Worm (Caenorhabditis elegans): ENCODE data around the gene fbxa-137.
"Not testable (repeated sequence)": the region's sequence is repeated elsewhere in the genome, so short reads cannot be mapped to it uniquely, and the experiment has no call there.

Gene fbxa-137

DNA sequence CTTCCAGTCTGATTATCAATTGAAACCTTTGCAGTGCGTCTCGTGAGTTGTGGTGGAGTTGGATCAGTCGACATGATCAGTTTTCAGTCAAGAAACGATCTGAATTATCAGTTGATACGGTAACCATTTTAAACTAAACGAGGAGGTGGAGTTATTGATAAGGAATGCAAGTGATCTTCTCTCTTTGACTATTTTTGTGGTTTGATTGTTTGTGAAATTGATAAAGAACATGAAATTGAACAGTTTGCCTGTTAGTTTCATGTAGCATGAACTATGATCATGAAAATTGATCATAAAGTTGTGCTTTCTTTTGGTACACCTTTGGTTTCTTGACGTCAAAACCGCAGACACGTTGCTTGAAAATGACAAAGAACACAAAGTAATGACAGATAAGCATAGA, 43.9 kb downstream of the fbxa-137 start, which contains the start of gene pud-1.2:
Gene pud-1.2, minus strand, starts transcription at position 101 of the 400 bp plus-strand sequence.
- TF ChIP-seq Y22D7AL.16 (tag; optimal IDR thresholded peaks at IDR 0.05); ref-2 (tag; optimal IDR thresholded peaks at IDR 0.05); ceh-19 (GFP tag; optimal IDR thresholded peaks at IDR 0.05): not testable (repeated sequence)

DNA sequence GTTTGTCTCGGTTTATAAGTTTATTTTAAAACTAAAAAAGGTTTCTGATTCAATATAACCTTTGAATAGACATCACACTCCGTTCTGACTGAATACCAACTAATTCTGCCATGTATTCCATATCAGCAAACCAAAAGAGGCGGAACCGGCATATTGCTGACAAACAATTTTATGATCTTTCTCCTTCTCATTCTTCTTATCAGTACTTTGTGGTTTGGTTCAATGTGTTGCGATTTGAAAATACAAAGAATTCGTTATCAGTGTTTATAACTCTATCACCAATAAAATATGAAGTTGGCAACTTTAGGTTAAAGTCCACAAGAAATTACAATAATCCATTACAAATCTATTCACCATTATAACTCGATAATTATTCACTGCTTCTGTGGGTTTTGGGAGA, 45.6 kb downstream of the fbxa-137 start:
- TF ChIP-seq elt-2 (tag; optimal IDR thresholded peaks at IDR 0.05): peak; percentile 93
- no peak for TF ChIP-seq ceh-24 (tag; optimal IDR thresholded peaks at IDR 0.05)

DNA sequence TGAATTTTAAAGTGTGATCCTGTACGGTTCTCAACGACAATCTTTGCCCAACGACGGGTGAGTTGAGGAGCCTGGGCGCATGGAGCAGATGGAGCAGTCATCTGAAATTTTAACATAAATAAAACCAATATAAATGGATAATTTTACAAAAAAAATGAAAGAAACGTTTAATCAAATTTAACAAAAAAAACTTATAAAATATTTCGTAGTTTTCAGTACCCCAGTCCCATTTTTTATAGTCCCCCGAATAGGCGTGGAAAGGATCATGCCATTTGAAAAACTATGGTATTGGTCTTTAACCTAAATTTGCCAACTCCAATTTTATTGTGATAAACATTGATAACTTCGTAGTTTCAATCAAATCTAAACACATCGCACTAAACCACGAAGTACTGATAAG, 46.4 kb downstream of the fbxa-137 start, which contains the start of gene pud-3:
Gene pud-3, minus strand, starts transcription at position 101 of the 400 bp plus-strand sequence.
- TF ChIP-seq ceh-9 (tag; optimal IDR thresholded peaks at IDR 0.05) (no peak), fkh-10 (GFP tag; optimal IDR thresholded peaks at IDR 0.05) (no peak), fax-1 (tag; optimal IDR thresholded peaks at IDR 0.05) (no peak), tbx-7 (tag; optimal IDR thresholded peaks at IDR 0.05) (no peak), pqm-1 (tag; optimal IDR thresholded peaks at IDR 0.05) (no peak), dmd-4 (tag; optimal IDR thresholded peaks at IDR 0.05; ENCODE audit: borderline replicate concordance) (no peak), zip-5 (tag; optimal IDR thresholded peaks at IDR 0.05) (no peak), che-1 (tag; optimal IDR thresholded peaks at IDR 0.05) (no peak), mec-3 (tag; optimal IDR thresholded peaks at IDR 0.05; ENCODE audit: borderline replicate concordance) (no peak), tbx-2 (tag; optimal IDR thresholded peaks at IDR 0.05) (no peak)

ce11 chrV:2326378-2326777, 47.8 kb downstream of the fbxa-137 start, which contains the start of gene pud-4:
TSS of gene pud-4 (plus strand) at chrV:2326678.
- no peak for TF ChIP-seq F13H6.1 (tag; optimal IDR thresholded peaks at IDR 0.05)

- TF ChIP-seq ttx-3 (tag; optimal IDR thresholded peaks at IDR 0.05) (no peak), K02D7.2 (tag; optimal IDR thresholded peaks at IDR 0.05) (no peak), elt-2 (tag; optimal IDR thresholded peaks at IDR 0.05) (peak; percentile 93), ref-2 (tag; optimal IDR thresholded peaks at IDR 0.05) (no peak)
Observed at ce11 chrV:2327124-2327523, 48.5 kb downstream of the fbxa-137 start.

- not testable (repeated sequence) for TF ChIP-seq ceh-45 (GFP tag; IDR thresholded peaks at IDR 0.05); hlh-8 (tag; optimal IDR thresholded peaks at IDR 0.05); K02D7.2 (tag; optimal IDR thresholded peaks at IDR 0.05)
Observed at ce11 chrV:2330129-2330528, 51.5 kb downstream of the fbxa-137 start, which contains the start of gene pud-1.1. TSS of gene pud-1.1 (plus strand) at chrV:2330429.

All from whole organism, late embryonic.